Worm (Caenorhabditis elegans): Measurements from ENCODE around the gene glc-1.

DNA sequence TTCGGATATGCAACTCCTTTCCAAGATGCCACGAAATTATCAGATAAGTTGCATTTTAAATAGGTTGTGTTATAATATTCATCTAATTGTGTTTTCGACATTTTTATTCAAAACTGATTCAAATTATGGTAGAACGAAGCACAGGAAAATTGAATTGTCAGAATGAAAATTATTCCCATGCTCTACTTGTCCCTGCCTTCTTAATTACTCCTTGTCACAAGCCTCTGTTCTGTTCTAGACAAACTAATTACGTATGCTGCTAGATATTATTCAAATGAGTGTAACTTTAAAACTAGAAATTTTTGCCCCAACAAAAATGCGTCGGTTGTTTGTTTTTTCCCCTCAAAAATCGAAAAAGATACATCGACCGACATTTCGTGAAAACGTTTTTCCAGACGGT is 24.6 kb downstream of the glc-1 start, which contains the start of gene srh-104:
- no peak for TF ChIP-seq him-1 (tag; optimal IDR thresholded peaks at IDR 0.05)
- no peak for TF ChIP-seq dao-5 (tag; optimal IDR thresholded peaks at IDR 0.05)
- TF ChIP-seq W03F9.2 (tag; optimal IDR thresholded peaks at IDR 0.05), result no peak

Data from whole organism, L4/young adult.